Fruit fly (Drosophila melanogaster): ENCODE data around the gene sloth2.

The sloth2 gene

DNA sequence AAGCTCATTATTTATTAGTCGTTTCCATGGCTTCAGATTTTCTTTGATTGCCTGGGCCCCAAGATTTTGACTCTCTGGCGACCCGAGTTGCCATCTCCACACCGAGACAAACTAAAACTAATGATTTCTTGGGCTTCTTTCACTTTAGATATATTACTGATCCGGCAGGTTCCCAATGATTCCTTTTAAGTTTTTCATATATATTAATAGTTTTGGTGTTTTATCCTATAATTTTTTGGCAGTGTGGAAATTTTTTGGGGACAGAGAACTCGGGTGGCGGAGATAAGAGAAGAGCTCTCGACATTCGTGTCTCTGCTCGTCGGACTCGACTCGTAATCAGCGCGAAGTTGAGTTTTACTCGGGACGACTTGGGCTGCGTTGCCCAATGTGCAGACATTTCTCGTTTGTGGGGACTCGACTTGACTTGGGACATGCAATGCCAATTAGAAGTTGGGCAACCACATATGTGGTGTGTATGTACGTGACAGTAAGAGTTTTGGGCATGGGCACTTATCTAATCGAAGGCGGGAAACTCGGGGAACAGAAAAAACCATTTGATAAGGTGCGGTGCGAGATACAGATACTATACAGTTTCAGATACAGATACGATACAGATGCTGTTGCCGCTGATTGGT is 9.9 kb upstream of the sloth2 start (continued):
- TF ChIP-seq prd (optimal IDR thresholded peaks at IDR 0.05), result no peak
- TF ChIP-seq prd (GFP tag; IDR thresholded peaks at IDR 0.05), result peak; percentile 56
- TF ChIP-seq CG13624 (GFP tag; optimal IDR thresholded peaks at IDR 0.05), result peak; percentile 6
- peak; percentile 28 for TF ChIP-seq ind (GFP tag; optimal IDR thresholded peaks at IDR 0.05)
- TF ChIP-seq CG13296 (GFP tag; optimal IDR thresholded peaks at IDR 0.05), result peak; percentile 14
- no peak for TF ChIP-seq CG12219 (GFP tag; optimal IDR thresholded peaks at IDR 0.05)
- TF ChIP-seq tgo (GFP tag; IDR thresholded peaks at IDR 0.05), result peak; percentile 69
- TF ChIP-seq insv (GFP tag; optimal IDR thresholded peaks at IDR 0.05), result peak in 1 of 2 experiments; percentile 35
- no peak for TF ChIP-seq sqz (GFP tag; optimal IDR thresholded peaks at IDR 0.05)
- TF ChIP-seq CG12659 (GFP tag; optimal IDR thresholded peaks at IDR 0.05), result peak; percentile 45
- TF ChIP-seq exex (tag; optimal IDR thresholded peaks at IDR 0.05), result peak; percentile 8
- peak; percentile 60 for TF ChIP-seq CG17359 (tag; optimal IDR thresholded peaks at IDR 0.05)
- TF ChIP-seq al (GFP tag; IDR thresholded peaks at IDR 0.05), result peak; percentile 34; the same call in 1 of the 2 replicates
- peak; percentile 26; the same call in 1 of the 2 replicates for TF ChIP-seq MBD-R2 (GFP tag; IDR thresholded peaks at IDR 0.05)
- peak; percentile 34 for TF ChIP-seq CG1529 (GFP tag; optimal IDR thresholded peaks at IDR 0.05)
- TF ChIP-seq Xbp1 (GFP tag; optimal IDR thresholded peaks at IDR 0.05), result peak; percentile 32
- no peak for TF ChIP-seq h (optimal IDR thresholded peaks at IDR 0.05)
- TF ChIP-seq CG42726 (GFP tag; IDR thresholded peaks at IDR 0.05; ENCODE audit: partially characterized antibody), result no peak
- peak; percentile 77 for TF ChIP-seq zf30C (GFP tag; optimal IDR thresholded peaks at IDR 0.05)
- peak; percentile 29 for TF ChIP-seq phol (tag; optimal IDR thresholded peaks at IDR 0.05)
- TF ChIP-seq zfh1 (GFP tag; IDR thresholded peaks at IDR 0.05), result 0 out of 3 replicates have a peak, but pooled peaks have one; percentile 42
- TF ChIP-seq CG10267 (tag; optimal IDR thresholded peaks at IDR 0.05), result peak; percentile 30
- TF ChIP-seq row (GFP tag; IDR thresholded peaks at IDR 0.05), result peak; percentile 70
- peak; percentile 18 for TF ChIP-seq CG12104 (GFP tag; optimal IDR thresholded peaks at IDR 0.05)
- TF ChIP-seq twi (tag; optimal IDR thresholded peaks at IDR 0.05), result peak; percentile 35
- peak; percentile 72 for TF ChIP-seq CG2712 (tag; optimal IDR thresholded peaks at IDR 0.05)
- TF ChIP-seq Sry-δ (GFP tag; optimal IDR thresholded peaks at IDR 0.05), result peak; percentile 4
- peak; percentile 46; the same call in 1 of the 2 replicates for TF ChIP-seq H2.0 (GFP tag; IDR thresholded peaks at IDR 0.05)
- peak; percentile 53 for TF ChIP-seq CG9727 (GFP tag; optimal IDR thresholded peaks at IDR 0.05)
- TF ChIP-seq CHES-1-like (GFP tag; optimal IDR thresholded peaks at IDR 0.05), result peak; percentile 5
- TF ChIP-seq CG7963 (GFP tag; IDR thresholded peaks at IDR 0.05; ENCODE audit: partially characterized antibody), result no peak
- peak; percentile 57; the same call in 1 of the 2 replicates for TF ChIP-seq slbo (GFP tag; IDR thresholded peaks at IDR 0.05)
- no peak for TF ChIP-seq H15 (GFP tag; IDR thresholded peaks at IDR 0.05)
- TF ChIP-seq D19B (GFP tag; optimal IDR thresholded peaks at IDR 0.05), result peak; percentile 55
- TF ChIP-seq Mes4 (GFP tag; optimal IDR thresholded peaks at IDR 0.05), result no peak
- peak; percentile 40 for TF ChIP-seq cwo (GFP tag; optimal IDR thresholded peaks at IDR 0.05)
- no peak for TF ChIP-seq CG7928 (GFP tag; optimal IDR thresholded peaks at IDR 0.05)
- TF ChIP-seq CG14667 (GFP tag; IDR thresholded peaks at IDR 0.05), result peak; percentile 41; the same call in 1 of the 2 replicates
- TF ChIP-seq Optix (GFP tag; IDR thresholded peaks at IDR 0.05), result 0 out of 3 replicates have a peak, but pooled peaks have one; percentile 44
- TF ChIP-seq CG3726 (GFP tag; IDR thresholded peaks at IDR 0.05), result no peak
- peak; percentile 36; the same call in 1 of the 2 replicates for TF ChIP-seq NFAT (GFP tag; IDR thresholded peaks at IDR 0.05)
- TF ChIP-seq CG8944 (GFP tag; optimal IDR thresholded peaks at IDR 0.05), result no peak
- no peak for TF ChIP-seq Ets97D (GFP tag; optimal IDR thresholded peaks at IDR 0.05)
- TF ChIP-seq bsh (GFP tag; optimal IDR thresholded peaks at IDR 0.05), result peak in 1 of 2 experiments; percentile 53
- TF ChIP-seq sens (GFP tag), result peak; percentile 26
- TF ChIP-seq CG17361 (GFP tag; IDR thresholded peaks at IDR 0.05), result peak; percentile 72
- TF ChIP-seq sug (tag; optimal IDR thresholded peaks at IDR 0.05), result no peak
- peak; percentile 53 for TF ChIP-seq Sox102F (GFP tag; optimal IDR thresholded peaks at IDR 0.05)
- TF ChIP-seq grau (tag; optimal IDR thresholded peaks at IDR 0.05), result peak; percentile 64
- TF ChIP-seq eve (GFP tag; optimal IDR thresholded peaks at IDR 0.05), result peak in 1 of 2 experiments; percentile 42
